Worm (Caenorhabditis elegans): Measurements from ENCODE around the gene ZC455.1.

ce11 chrV:12792752-12793151, 19.4 kb downstream of the ZC455.1 start, which contains the start of gene ugt-5:
- TF ChIP-seq F52B5.7 (tag; optimal IDR thresholded peaks at IDR 0.05), result no peak
- no peak for TF ChIP-seq F33H1.4 (GFP tag; IDR thresholded peaks at IDR 0.05)
- TF ChIP-seq T26A5.8 (tag; optimal IDR thresholded peaks at IDR 0.05), result no peak
- TF ChIP-seq ekl-4 (GFP tag; IDR thresholded peaks at IDR 0.05), result no peak
- no peak for TF ChIP-seq D2030.7 (GFP tag; IDR thresholded peaks at IDR 0.05)

Measured in whole organism, young adult.